Fruit fly (Drosophila melanogaster) whole organism, embryonic: ENCODE results near the gene bon.

ENCODE experiments used
- Aef1 ChIP-seq: fragments of 200-800 bp; sonication (Bioruptor generic); IDR thresholded peaks from 3 replicates; pipeline ENCODE4 v1.3.6; 2022; ENCODE audit warnings: missing biosample characterization, missing genetic modification characterization
- CG11696 ChIP-seq: fragments of 200-800 bp; sonication (Bioruptor generic); IDR thresholded peaks from 2 replicates; pipeline ENCODE4 v1.3.6; 2022; ENCODE audit warnings: missing biosample characterization, missing genetic modification characterization
- CG12155 ChIP-seq: fragments of 200-800 bp; sonication (Bioruptor generic); optimal IDR thresholded peaks from 3 replicates; lab custom pipeline; 2016; ENCODE audit warnings: missing biosample characterization, missing genetic modification characterization
- CG12299 ChIP-seq: fragments of 200-800 bp; sonication (Bioruptor generic); optimal IDR thresholded peaks from 2 replicates; lab custom pipeline; 2018; ENCODE audit warnings: missing biosample characterization, mild to moderate bottlenecking, missing genetic modification characterization
- CG12659 ChIP-seq: fragments of 200-800 bp; sonication (Bioruptor generic); optimal IDR thresholded peaks from 3 replicates; lab custom pipeline; 2017; ENCODE audit warnings: mild to moderate bottlenecking, missing biosample characterization, missing genetic modification reagents, missing genetic modification characterization
- CG12942 ChIP-seq: fragments of 200-800 bp; sonication (Bioruptor generic); optimal IDR thresholded peaks from 3 replicates; lab custom pipeline; 2016; ENCODE audit warnings: missing biosample characterization, missing genetic modification characterization
- CG14667 ChIP-seq: fragments of 200-800 bp; sonication (Bioruptor generic); IDR thresholded peaks from 2 replicates; pipeline ENCODE4 v1.3.6; 2022; ENCODE audit warnings: missing biosample characterization, missing genetic modification characterization
- CG18599 ChIP-seq: fragments of 200-800 bp; sonication (Bioruptor generic); optimal IDR thresholded peaks from 3 replicates; lab custom pipeline; 2017; ENCODE audit warnings: missing biosample characterization, missing genetic modification characterization, mild to moderate bottlenecking, moderate library complexity, missing genetic modification reagents
- CG2120 ChIP-seq: fragments of 200-800 bp; sonication (Bioruptor generic); optimal IDR thresholded peaks from 3 replicates; lab custom pipeline; 2016; ENCODE audit warnings: missing biosample characterization, missing genetic modification characterization
- CG31224 ChIP-seq: fragments of 200-800 bp; sonication (Bioruptor generic); IDR thresholded peaks from 2 replicates; pipeline ENCODE4 v1.3.6; 2022; ENCODE audit warnings: missing biosample characterization, missing genetic modification characterization
- CG3838 ChIP-seq: fragments of 200-800 bp; sonication (Bioruptor generic); optimal IDR thresholded peaks from 3 replicates; lab custom pipeline; 2016; ENCODE audit warnings: missing biosample characterization, missing genetic modification characterization
- CG4360 ChIP-seq: fragments of 200-800 bp; sonication (Bioruptor generic); IDR thresholded peaks from 2 replicates; pipeline ENCODE4 v1.3.6; 2022; ENCODE audit warnings: missing biosample characterization, missing genetic modification characterization
- CG4730 ChIP-seq: fragments of 200-800 bp; sonication (Bioruptor generic); IDR thresholded peaks from 2 replicates; pipeline ENCODE4 v1.3.6; 2022; ENCODE audit warnings: missing biosample characterization, missing genetic modification characterization
- CG5245 ChIP-seq: fragments of 200-800 bp; sonication (Bioruptor generic); optimal IDR thresholded peaks from 3 replicates; lab custom pipeline; 2016; ENCODE audit warnings: missing biosample characterization, missing genetic modification characterization
- CG6175 ChIP-seq: fragments of 200-800 bp; sonication (Bioruptor generic); IDR thresholded peaks from 3 replicates; pipeline ENCODE4 v1.3.6; 2022; ENCODE audit warnings: missing biosample characterization, missing genetic modification characterization
- CG7556 ChIP-seq: fragments of 200-800 bp; sonication (Bioruptor generic); optimal IDR thresholded peaks from 2 replicates; lab custom pipeline; 2017; ENCODE audit warnings: missing biosample characterization, mild to moderate bottlenecking, missing genetic modification characterization
- CG8290 ChIP-seq, 3 experiments: fragments of 200-800 bp; sonication (Bioruptor generic); optimal IDR thresholded peaks; 2 replicates each; lab custom pipeline; 2016 to 2019; ENCODE audit warnings: missing biosample characterization in 3 of 3, missing genetic modification characterization in 3 of 3, mild to moderate bottlenecking in 2 of 3, moderate library complexity in 1 of 3
- CG8765 ChIP-seq: fragments of 200-800 bp; sonication (Bioruptor generic); IDR thresholded peaks from 2 replicates; pipeline ENCODE4 v1.3.6; 2022; ENCODE audit warnings: missing biosample characterization, missing genetic modification characterization
- CoRest ChIP-seq: fragments of 200-800 bp; sonication (Bioruptor generic); optimal IDR thresholded peaks from 3 replicates; lab custom pipeline; 2018; ENCODE audit warnings: missing biosample characterization, mild to moderate bottlenecking, missing genetic modification characterization, moderate library complexity
- Hr51 ChIP-seq, 2 experiments: fragments of 200-800 bp; sonication (Bioruptor generic); optimal IDR thresholded peaks; 2 replicates in 1 of 2; 3 replicates in 1 of 2; lab custom pipeline; 2016 to 2018; ENCODE audit warnings: missing biosample characterization in 2 of 2, missing genetic modification characterization in 2 of 2, mild to moderate bottlenecking in 1 of 2, moderate library complexity in 1 of 2
- MBD-R2 ChIP-seq: fragments of 200-800 bp; sonication (Bioruptor generic); IDR thresholded peaks from 2 replicates; pipeline ENCODE4 v1.3.6; 2022; ENCODE audit warnings: missing biosample characterization, missing genetic modification characterization
- Med ChIP-seq: fragments of 200-800 bp; sonication (Bioruptor generic); peaks from one replicate; lab custom pipeline; 2016; ENCODE audit warnings: missing biosample characterization, missing genetic modification characterization, mild to moderate bottlenecking, inconsistent platforms, moderate library complexity
- NK7.1 ChIP-seq: fragments of 200-800 bp; sonication (Bioruptor generic); optimal IDR thresholded peaks from 3 replicates; lab custom pipeline; 2016; ENCODE audit warnings: missing biosample characterization, missing genetic modification characterization
- NfI ChIP-seq: fragments of 200-800 bp; sonication (Bioruptor generic); optimal IDR thresholded peaks from 3 replicates; lab custom pipeline; 2018; ENCODE audit warnings: missing biosample characterization, mild to moderate bottlenecking, missing genetic modification characterization, moderate library complexity
- Oli ChIP-seq: fragments of 200-800 bp; sonication (Bioruptor generic); optimal IDR thresholded peaks from 2 replicates; lab custom pipeline; 2018; ENCODE audit warnings: missing biosample characterization, mild to moderate bottlenecking, missing genetic modification characterization, moderate library complexity
- Pdp1 ChIP-seq, 2 experiments: fragments of 200-800 bp; sonication (Bioruptor generic); optimal IDR thresholded peaks; 3 replicates each; lab custom pipeline; 2016; ENCODE audit warnings: missing biosample characterization in 2 of 2, missing genetic modification characterization in 2 of 2, mild to moderate bottlenecking in 1 of 2, moderate library complexity in 1 of 2
- Stat92E ChIP-seq, 3 experiments: fragments of >200 bp in 2 of 3; fragments of 200-800 bp in 1 of 3; sonication (Bioruptor generic) in 1 of 3; optimal IDR thresholded peaks; 2 replicates each; lab custom pipeline; 2017 to 2019; ENCODE audit warnings: missing biosample characterization in 3 of 3, missing genetic modification characterization in 3 of 3, mild to moderate bottlenecking in 1 of 3, moderate library complexity in 1 of 3
- aop ChIP-seq: fragments of 200-800 bp; sonication (Bioruptor generic); IDR thresholded peaks from 2 replicates; pipeline ENCODE4 v1.3.6; 2022; ENCODE audit warnings: missing biosample characterization, missing genetic modification characterization
- bigmax ChIP-seq: fragments of 200-800 bp; sonication (Bioruptor generic); optimal IDR thresholded peaks from 2 replicates; lab custom pipeline; 2018; ENCODE audit warnings: missing biosample characterization, mild to moderate bottlenecking, missing genetic modification characterization
- bowl ChIP-seq: fragments of 200-800 bp; sonication (Bioruptor generic); IDR thresholded peaks from 2 replicates; pipeline ENCODE4 v1.3.6; 2022; ENCODE audit warnings: missing biosample characterization, missing genetic modification characterization
- bsh ChIP-seq, 2 experiments: fragments of 200-800 bp; sonication (Bioruptor generic); optimal IDR thresholded peaks; 2 replicates each; lab custom pipeline; 2017 to 2018; ENCODE audit warnings: mild to moderate bottlenecking in 2 of 2, missing biosample characterization in 2 of 2, missing genetic modification characterization in 2 of 2, moderate library complexity in 1 of 2
- cato ChIP-seq: fragments of 200-800 bp; sonication (Bioruptor generic); optimal IDR thresholded peaks from 2 replicates; lab custom pipeline; 2016; ENCODE audit warnings: missing biosample characterization, missing genetic modification characterization, borderline replicate concordance
- caup ChIP-seq: fragments of 200-800 bp; sonication (Bioruptor generic); optimal IDR thresholded peaks from 3 replicates; lab custom pipeline; 2017; ENCODE audit warnings: missing biosample characterization, mild to moderate bottlenecking, missing genetic modification characterization, moderate library complexity; ENCODE audit not compliant: severe bottlenecking
- dpn ChIP-seq, 2 experiments: fragments of 200-800 bp; sonication (Bioruptor generic); optimal IDR thresholded peaks; 3 replicates each; lab custom pipeline; 2016; ENCODE audit warnings: missing biosample characterization in 2 of 2, missing genetic modification characterization in 2 of 2
- esg ChIP-seq: fragments of 200-800 bp; sonication (Bioruptor generic); conservative IDR thresholded peaks from 2 replicates; pipeline ENCODE4 v1.3.6; 2022; ENCODE audit warnings: missing biosample characterization, missing genetic modification characterization
- fd64A ChIP-seq: fragments of 200-800 bp; sonication (Bioruptor generic); optimal IDR thresholded peaks from 3 replicates; lab custom pipeline; 2018; ENCODE audit warnings: missing biosample characterization, mild to moderate bottlenecking, missing genetic modification characterization
- gsb ChIP-seq: fragments of 200-800 bp; sonication (Bioruptor generic); IDR thresholded peaks from 2 replicates; pipeline ENCODE4 v1.3.6; 2022; ENCODE audit warnings: missing biosample characterization, missing genetic modification characterization
- jigr1 ChIP-seq: fragments of 200-800 bp; sonication (Bioruptor generic); IDR thresholded peaks from 3 replicates; pipeline ENCODE4 v1.3.6; 2022; ENCODE audit warnings: missing biosample characterization, missing genetic modification characterization
- lab ChIP-seq: fragments of 200-800 bp; sonication (Bioruptor generic); optimal IDR thresholded peaks from 3 replicates; lab custom pipeline; 2017; ENCODE audit warnings: missing biosample characterization, missing genetic modification characterization, mild to moderate bottlenecking, moderate library complexity, missing genetic modification reagents
- mam ChIP-seq: fragments of 200-800 bp; sonication (Bioruptor generic); optimal IDR thresholded peaks from 3 replicates; lab custom pipeline; 2016; ENCODE audit warnings: missing biosample characterization, missing genetic modification characterization
- otp ChIP-seq: fragments of 200-800 bp; sonication (Bioruptor generic); IDR thresholded peaks from 3 replicates; pipeline ENCODE4, ENCODE4 v1.3.6; 2022; ENCODE audit warnings: missing biosample characterization, missing genetic modification characterization
- pan ChIP-seq, 4 experiments: fragments of >200 bp in 3 of 4; fragments of 200-800 bp in 1 of 4; sonication (Bioruptor generic) in 1 of 4; optimal IDR thresholded peaks in 3 of 4; IDR thresholded peaks in 1 of 4; 2 replicates each; pipeline versions ENCODE4 v1.3.6 to Lab custom; 2017 to 2022; ENCODE audit warnings: missing biosample characterization in 2 of 4, missing genetic modification characterization in 2 of 4, mixed read lengths in 1 of 4
- pita ChIP-seq: fragments of 200-800 bp; sonication (Bioruptor generic); optimal IDR thresholded peaks from 2 replicates; lab custom pipeline; 2017; ENCODE audit warnings: missing biosample characterization, mild to moderate bottlenecking, missing genetic modification characterization
- ro ChIP-seq: fragments of 200-800 bp; sonication (Bioruptor generic); IDR thresholded peaks from 2 replicates; pipeline ENCODE4 v1.3.6; 2022; ENCODE audit warnings: missing biosample characterization, missing genetic modification characterization
- sens ChIP-seq: fragments of 200-800 bp; sonication (Bioruptor generic); peaks from one replicate; lab custom pipeline; 2016; ENCODE audit warnings: missing biosample characterization, missing genetic modification characterization
- trem ChIP-seq: fragments of 200-800 bp; optimal IDR thresholded peaks from 3 replicates; lab custom pipeline; 2019; ENCODE audit warnings: missing biosample characterization, mild to moderate bottlenecking, missing genetic modification characterization, moderate library complexity

Gene bon

DNA sequence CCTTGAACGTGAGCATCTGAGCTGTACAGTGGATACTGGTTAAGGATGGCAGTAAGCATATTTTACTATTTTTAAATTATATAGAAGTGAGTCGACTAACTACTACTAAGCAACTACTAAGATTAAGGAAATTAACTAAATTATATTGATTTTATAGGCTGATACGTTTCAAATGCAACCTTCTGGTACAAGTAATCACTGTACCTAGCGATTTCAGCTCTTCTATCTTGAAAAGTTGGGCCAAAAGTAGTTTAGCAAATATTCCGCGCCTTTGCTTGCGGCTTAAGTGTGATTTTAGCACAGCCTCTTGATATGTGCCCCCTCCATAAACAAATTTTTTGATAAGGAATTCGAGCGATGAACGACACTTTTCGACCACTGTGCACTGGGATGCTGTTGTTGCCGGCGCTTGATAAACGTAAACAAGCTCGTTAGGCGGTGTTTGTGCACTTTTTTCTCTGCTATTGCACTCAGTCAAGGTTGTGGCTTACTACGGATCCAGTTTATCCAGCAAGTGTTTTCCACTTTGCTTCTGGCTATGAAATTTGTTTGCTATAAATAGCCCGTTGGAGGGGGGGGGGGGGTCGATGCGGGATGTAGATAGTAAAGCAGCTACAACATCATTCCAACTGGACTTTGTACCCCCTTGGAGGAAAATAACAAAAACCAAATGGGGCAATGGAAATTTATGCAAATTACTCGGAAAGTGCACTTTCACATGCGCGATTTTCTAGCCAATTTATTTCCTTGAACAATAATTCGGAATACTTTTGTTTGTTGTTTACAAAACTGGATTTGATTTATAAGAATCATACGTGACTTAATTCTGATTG, 36.4 kb upstream of the bon start (continued):
- TF ChIP-seq CG12942 (GFP tag; lab: Kevin White, UChicago), result peak; percentile 33
- TF ChIP-seq MBD-R2 (GFP tag; lab: Robert Waterston, UW), result peak; percentile 47; the same call in 1 of the 2 replicates
- TF ChIP-seq sens (GFP tag; lab: Kevin White, UChicago), result peak; percentile 87
- TF ChIP-seq NK7.1 (GFP tag; lab: Kevin White, UChicago), result no peak
- peak; percentile 88 for TF ChIP-seq Med (GFP tag; lab: Kevin White, UChicago)
- peak; percentile 51 to 73 for TF ChIP-seq dpn (GFP tag; optimal IDR thresholded peaks at IDR 0.05; lab: Kevin White, UChicago)
- peak; percentile 21 for TF ChIP-seq NfI (GFP tag; lab: Kevin White, UChicago)
- peak in 1 of 2 experiments; percentile 75 for TF ChIP-seq Hr51 (GFP tag; optimal IDR thresholded peaks at IDR 0.05; lab: Kevin White, UChicago)
- TF ChIP-seq aop (GFP tag; lab: Robert Waterston, UW), result no peak
- peak; percentile 50; the same call in 1 of the 2 replicates for TF ChIP-seq CG8765 (GFP tag; lab: Robert Waterston, UW)
- TF ChIP-seq Oli (tag; lab: Kevin White, UChicago), result peak; percentile 78
- TF ChIP-seq pan (optimal IDR thresholded peaks at IDR 0.05; lab: Kevin White, UChicago), result no peak
- TF ChIP-seq pan (GFP tag; optimal IDR thresholded peaks at IDR 0.05 in 1 of 2, IDR thresholded peaks at IDR 0.05 in 1 of 2), result peak in 1 of 2 experiments; percentile 80
- TF ChIP-seq pita (GFP tag; lab: Kevin White, UChicago), result no peak
- TF ChIP-seq ro (GFP tag; lab: Robert Waterston, UW), result peak; percentile 39; the same call in 1 of the 2 replicates
- peak; percentile 55; the same call in 2 of the 3 replicates for TF ChIP-seq otp (GFP tag; lab: Robert Waterston, UW)
- TF ChIP-seq CG5245 (GFP tag; lab: Kevin White, UChicago), result peak; percentile 34
- TF ChIP-seq CG14667, result peak; percentile 83
- TF ChIP-seq CG3838 (GFP tag; lab: Kevin White, UChicago), result no peak
- TF ChIP-seq CG12299 (tag; lab: Kevin White, UChicago), result peak; percentile 21
- TF ChIP-seq cato, result peak; percentile 34
- TF ChIP-seq caup (GFP tag; lab: Kevin White, UChicago), result no peak
- peak; percentile 11; the same call in 1 of the 2 replicates for TF ChIP-seq CG11696
- TF ChIP-seq CG12659 (GFP tag; lab: Kevin White, UChicago), result peak; percentile 60
- TF ChIP-seq CG18599 (GFP tag; lab: Kevin White, UChicago), result peak; percentile 55
- TF ChIP-seq CG4360 (GFP tag; lab: Robert Waterston, UW), result peak; percentile 26; the same call in 1 of the 2 replicates
- TF ChIP-seq lab, result peak; percentile 87
- no peak for TF ChIP-seq CG8290 (GFP tag; optimal IDR thresholded peaks at IDR 0.05; lab: Kevin White, UChicago)
- TF ChIP-seq CG8290 (tag; optimal IDR thresholded peaks at IDR 0.05; lab: Kevin White, UChicago), result no peak
- TF ChIP-seq jigr1 (GFP tag; lab: Robert Waterston, UW), result 0 out of 3 replicates have a peak, but pooled peaks have one; percentile 38
- peak; percentile 43; the same call in 1 of the 2 replicates for TF ChIP-seq bowl (GFP tag; lab: Robert Waterston, UW)
- TF ChIP-seq CG7556 (GFP tag; lab: Kevin White, UChicago), result peak; percentile 73
- TF ChIP-seq CG2120 (GFP tag; lab: Kevin White, UChicago), result peak; percentile 85
- TF ChIP-seq bigmax (GFP tag; lab: Kevin White, UChicago), result no peak
- peak in 1 of 2 experiments; percentile 1 for TF ChIP-seq Pdp1 (GFP tag; optimal IDR thresholded peaks at IDR 0.05; lab: Kevin White, UChicago)
- TF ChIP-seq CG6175 (GFP tag; lab: Robert Waterston, UW), result peak; percentile 62; the same call in 1 of the 3 replicates
- TF ChIP-seq trem (tag; lab: Kevin White, UChicago), result no peak
- TF ChIP-seq mam (GFP tag; lab: Kevin White, UChicago), result peak; percentile 65
- peak; percentile 86 for TF ChIP-seq Aef1 (GFP tag; lab: Robert Waterston, UW)
- TF ChIP-seq esg (GFP tag; lab: Robert Waterston, UW), result peak; percentile 76
- peak; percentile 79 for TF ChIP-seq CG4730 (GFP tag; lab: Robert Waterston, UW)
- peak; percentile 54 for TF ChIP-seq CG12155
- TF ChIP-seq bsh (GFP tag; optimal IDR thresholded peaks at IDR 0.05; lab: Kevin White, UChicago), result peak; percentile 15 to 78
- TF ChIP-seq gsb (GFP tag; lab: Robert Waterston, UW), result peak; percentile 69
- peak; percentile 79 for TF ChIP-seq CG31224 (GFP tag; lab: Robert Waterston, UW)
- peak; percentile 65 for TF ChIP-seq CoRest (tag; lab: Kevin White, UChicago)
- no peak for TF ChIP-seq Stat92E (GFP tag; optimal IDR thresholded peaks at IDR 0.05; lab: Kevin White, UChicago)
- TF ChIP-seq fd64A, result no peak
